Worm (Caenorhabditis elegans) whole organism, L2 larva: Measurements from ENCODE around the gene Y73C8B.3.

ENCODE experiments used
- dmd-4 ChIP-seq: sonication (generic microtip); optimal IDR thresholded peaks from 2 replicates; lab custom pipeline; 2017; ENCODE audit warnings: missing biosample characterization, missing genetic modification characterization
- lin-11 ChIP-seq: fragments of 150-350 bp; sonication (generic microtip); optimal IDR thresholded peaks from 2 replicates; lab custom pipeline; 2014; ENCODE audit warnings: missing biosample characterization, missing genetic modification characterization, inconsistent platforms, mixed read lengths
- mab-5 ChIP-seq: fragments of 150-350 bp; optimal IDR thresholded peaks from 2 replicates; lab custom pipeline; 2014; ENCODE audit warnings: missing biosample characterization, missing genetic modification characterization
- mdl-1 ChIP-seq, 2 experiments: fragments of 150-350 bp in 1 of 2; sonication (generic microtip) in 1 of 2; optimal IDR thresholded peaks; 2 replicates each; lab custom pipeline; 2017; ENCODE audit warnings: missing biosample characterization in 2 of 2, missing genetic modification characterization in 2 of 2
- nhr-237 ChIP-seq: fragments of 150-350 bp; optimal IDR thresholded peaks from 2 replicates; lab custom pipeline; 2014; ENCODE audit warnings: missing biosample characterization, missing genetic modification characterization
- nhr-77 ChIP-seq: fragments of 150-350 bp; optimal IDR thresholded peaks from 2 replicates; lab custom pipeline; 2014; ENCODE audit warnings: missing biosample characterization, missing genetic modification characterization
- unc-62 ChIP-seq: fragments of 150-350 bp; optimal IDR thresholded peaks from 2 replicates; lab custom pipeline; 2014; ENCODE audit warnings: missing biosample characterization, missing genetic modification reagents, missing genetic modification characterization

DNA sequence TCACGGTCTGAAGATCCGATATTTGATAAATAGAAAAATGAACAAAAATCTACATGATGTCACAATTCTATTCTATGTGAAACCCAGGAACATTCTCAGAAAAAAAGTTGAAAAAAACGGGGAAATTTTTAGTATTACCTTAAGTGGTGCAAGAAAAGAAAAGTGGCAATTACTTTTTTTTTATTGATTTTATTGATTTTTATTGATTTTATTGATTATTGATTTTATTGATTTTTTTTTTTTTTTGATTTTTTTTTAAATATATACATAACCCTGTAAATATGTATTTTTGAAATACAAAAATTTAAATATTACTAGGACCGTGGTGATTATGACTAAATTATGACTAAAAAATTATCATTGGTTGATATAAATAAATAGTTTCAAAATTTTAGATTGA is 21.4 kb downstream of the Y73C8B.3 start:
- TF ChIP-seq lin-11 (tag; lab: Kevin White, UChicago) = no peak
- TF ChIP-seq unc-62 (GFP tag; lab: Kevin White, UChicago) = no peak
- no peak for TF ChIP-seq nhr-237 (tag; lab: Kevin White, UChicago)
- no peak for TF ChIP-seq mab-5 (tag; lab: Kevin White, UChicago)
- TF ChIP-seq dmd-4 (tag; lab: Kevin White, UChicago) = no peak
- no peak for TF ChIP-seq mdl-1 (tag; optimal IDR thresholded peaks at IDR 0.05; lab: Kevin White, UChicago)
- no peak for TF ChIP-seq nhr-77 (tag; lab: Kevin White, UChicago)
